Fruit fly (Drosophila melanogaster) whole organism, wandering third instar larva: ENCODE measurements around the gene RpS13.
A peak's percentile ranks its signal among the peaks of the same experiment; 100 is the strongest.

Source experiments
- Abd-B ChIP-seq: fragments of >200 bp; optimal IDR thresholded peaks from 2 replicates; lab custom pipeline; 2017; ENCODE audit warnings: missing biosample characterization, missing genetic modification characterization
- CG32264 ChIP-seq: fragments of 200-800 bp; sonication (Bioruptor generic); optimal IDR thresholded peaks from 2 replicates; lab custom pipeline; 2016; ENCODE audit warnings: missing biosample characterization, missing genetic modification characterization
- CG9705 ChIP-seq: fragments of 200-800 bp; sonication (Bioruptor generic); optimal IDR thresholded peaks from 2 replicates; lab custom pipeline; 2018; ENCODE audit warnings: missing biosample characterization, mild to moderate bottlenecking, missing genetic modification characterization
- CrebA ChIP-seq: fragments of 200-800 bp; sonication (Bioruptor generic); optimal IDR thresholded peaks from 2 replicates; lab custom pipeline; 2016; ENCODE audit warnings: missing biosample characterization, mild to moderate bottlenecking, missing genetic modification characterization, borderline replicate concordance
- Dfd ChIP-seq: fragments of >200 bp; optimal IDR thresholded peaks from 2 replicates; lab custom pipeline; 2017; ENCODE audit warnings: missing biosample characterization, missing genetic modification characterization
- Dif ChIP-seq: fragments of 200-275, 200-300 bp; sonication (Bioruptor generic); optimal IDR thresholded peaks from 2 replicates; lab custom pipeline; 2018; ENCODE audit warnings: missing biosample characterization, missing genetic modification characterization; ENCODE audit not compliant: partially characterized antibody
- GATAd ChIP-seq: sonication (Bioruptor generic); optimal IDR thresholded peaks from 2 replicates; lab custom pipeline; 2016; ENCODE audit warnings: missing biosample characterization, missing genetic modification characterization
- HLH106 ChIP-seq: fragments of 200-800 bp; optimal IDR thresholded peaks from 3 replicates; lab custom pipeline; 2019; ENCODE audit warnings: missing biosample characterization, mild to moderate bottlenecking, missing genetic modification characterization, moderate library complexity
- Hnf4 ChIP-seq: fragments of 200-800 bp; sonication (Bioruptor generic); optimal IDR thresholded peaks from 2 replicates; lab custom pipeline; 2016; ENCODE audit warnings: missing biosample characterization, mild to moderate bottlenecking, missing genetic modification characterization
- Hr78 ChIP-seq: fragments of >200 bp; optimal IDR thresholded peaks from 2 replicates; lab custom pipeline; 2017; ENCODE audit warnings: missing biosample characterization, missing genetic modification characterization
- Hr83 ChIP-seq: fragments of 200-300 bp; sonication (Bioruptor generic); optimal IDR thresholded peaks from 2 replicates; lab custom pipeline; 2016; ENCODE audit warnings: missing biosample characterization, mild to moderate bottlenecking, missing genetic modification characterization, moderate library complexity; ENCODE audit not compliant: poor library complexity, severe bottlenecking
- Jra ChIP-seq: sonication (Bioruptor generic); optimal IDR thresholded peaks from 2 replicates; lab custom pipeline; 2016; ENCODE audit warnings: missing biosample characterization, missing genetic modification characterization
- Mio ChIP-seq: sonication (Bioruptor generic); optimal IDR thresholded peaks from 2 replicates; lab custom pipeline; 2016; ENCODE audit warnings: missing biosample characterization, missing genetic modification characterization
- Myc ChIP-seq: fragments of >200 bp; optimal IDR thresholded peaks from 2 replicates; lab custom pipeline; 2017
- N ChIP-seq: fragments of >200 bp; optimal IDR thresholded peaks from 2 replicates; lab custom pipeline; 2018; ENCODE audit warnings: missing biosample characterization, missing external identifiers, missing genetic modification characterization
- OdsH ChIP-seq: fragments of 200-800 bp; sonication (Bioruptor generic); optimal IDR thresholded peaks from 2 replicates; lab custom pipeline; 2016; ENCODE audit warnings: missing biosample characterization, mild to moderate bottlenecking, missing genetic modification characterization
- Rel ChIP-seq, 2 experiments: fragments of 200-800 bp; sonication (Bioruptor generic) in 1 of 2; optimal IDR thresholded peaks; 2 replicates in 1 of 2; 3 replicates in 1 of 2; lab custom pipeline; 2016 to 2019; ENCODE audit warnings: mild to moderate bottlenecking in 2 of 2, missing biosample characterization in 2 of 2, missing genetic modification characterization in 2 of 2, moderate library complexity in 1 of 2
- Sp1 ChIP-seq: fragments of 200-800 bp; sonication (Bioruptor generic); optimal IDR thresholded peaks from 3 replicates; lab custom pipeline; 2019; ENCODE audit warnings: missing biosample characterization, mild to moderate bottlenecking, missing genetic modification characterization, moderate library complexity
- Vsx2 ChIP-seq: fragments of 200-300, 225-300 bp; sonication (Bioruptor generic); optimal IDR thresholded peaks from 2 replicates; lab custom pipeline; 2018; ENCODE audit warnings: missing biosample characterization, missing genetic modification characterization; ENCODE audit not compliant: partially characterized antibody
- br ChIP-seq: fragments of 200-800 bp; sonication (Bioruptor generic); optimal IDR thresholded peaks from 2 replicates; lab custom pipeline; 2016; ENCODE audit warnings: missing biosample characterization, missing genetic modification characterization
- brk ChIP-seq: fragments of 200-800 bp; sonication (Bioruptor generic); optimal IDR thresholded peaks from 2 replicates; lab custom pipeline; 2016; ENCODE audit warnings: missing biosample characterization, mild to moderate bottlenecking, missing genetic modification characterization
- dl ChIP-seq, 2 experiments: fragments of 175-275, 200-275 bp in 1 of 2; fragments of 200-275 bp in 1 of 2; sonication (Bioruptor generic); optimal IDR thresholded peaks; lab custom pipeline; 2018; ENCODE audit warnings: mild to moderate bottlenecking in 2 of 2, missing biosample characterization in 2 of 2, missing genetic modification characterization in 2 of 2, moderate library complexity in 2 of 2; ENCODE audit not compliant: partially characterized antibody in 2 of 2, insufficient read depth in 1 of 2
- dmrt93B ChIP-seq: fragments of 200-800 bp; sonication (Bioruptor generic); optimal IDR thresholded peaks from 2 replicates; lab custom pipeline; 2018; ENCODE audit warnings: missing biosample characterization, mild to moderate bottlenecking, missing genetic modification characterization
- dsf ChIP-seq: sonication (Bioruptor generic); optimal IDR thresholded peaks from 2 replicates; lab custom pipeline; 2016; ENCODE audit warnings: missing biosample characterization, missing genetic modification characterization, borderline replicate concordance
- ey ChIP-seq: fragments of 200-800 bp; sonication (Bioruptor generic); optimal IDR thresholded peaks from 2 replicates; lab custom pipeline; 2016; ENCODE audit warnings: missing biosample characterization, missing genetic modification characterization
- foxo ChIP-seq, 2 experiments: fragments of 200-800 bp; sonication (Bioruptor generic); optimal IDR thresholded peaks; 2 replicates in 1 of 2; 3 replicates in 1 of 2; lab custom pipeline; 2016 to 2017; ENCODE audit warnings: missing biosample characterization in 2 of 2, missing genetic modification characterization in 2 of 2
- fru ChIP-seq: fragments of 200-800 bp; sonication (Bioruptor generic); optimal IDR thresholded peaks from 3 replicates; lab custom pipeline; 2016; ENCODE audit warnings: missing biosample characterization, mild to moderate bottlenecking, missing genetic modification characterization
- h ChIP-seq: fragments of 200-800 bp; sonication (Bioruptor generic); optimal IDR thresholded peaks from 3 replicates; lab custom pipeline; 2016; ENCODE audit warnings: missing biosample characterization, mild to moderate bottlenecking, missing genetic modification characterization
- jim ChIP-seq: fragments of 175-275, 200-325 bp; sonication (Bioruptor generic); optimal IDR thresholded peaks from 2 replicates; lab custom pipeline; 2016; ENCODE audit warnings: missing biosample characterization, mild to moderate bottlenecking, missing genetic modification characterization
- lola ChIP-seq: fragments of >200 bp; optimal IDR thresholded peaks from 2 replicates; lab custom pipeline; 2017; ENCODE audit warnings: missing biosample characterization, missing genetic modification characterization
- pan ChIP-seq: fragments of >200 bp; optimal IDR thresholded peaks from 2 replicates; lab custom pipeline; 2017
- psq ChIP-seq: fragments of 200-800 bp; sonication (Bioruptor generic); optimal IDR thresholded peaks from 3 replicates; lab custom pipeline; 2017; ENCODE audit warnings: missing biosample characterization, mild to moderate bottlenecking, missing genetic modification characterization, moderate library complexity
- rgr ChIP-seq: fragments of 200-800 bp; sonication (Bioruptor generic); optimal IDR thresholded peaks from 3 replicates; lab custom pipeline; 2016; ENCODE audit warnings: missing biosample characterization, mild to moderate bottlenecking, missing genetic modification characterization
- sage ChIP-seq: fragments of 200-800 bp; sonication (Bioruptor generic); optimal IDR thresholded peaks from 2 replicates; lab custom pipeline; 2016; ENCODE audit warnings: missing biosample characterization, mild to moderate bottlenecking, missing genetic modification characterization
- sv ChIP-seq: fragments of 200-800 bp; sonication (Bioruptor generic); optimal IDR thresholded peaks from 3 replicates; lab custom pipeline; 2016; ENCODE audit warnings: missing biosample characterization, missing genetic modification characterization
- tai ChIP-seq: sonication (Bioruptor generic); optimal IDR thresholded peaks from 2 replicates; lab custom pipeline; 2016; ENCODE audit warnings: missing biosample characterization, missing genetic modification characterization
- usp ChIP-seq: fragments of >200 bp; optimal IDR thresholded peaks from 2 replicates; lab custom pipeline; 2017; ENCODE audit warnings: missing biosample characterization, missing genetic modification characterization
- woc ChIP-seq: sonication (Bioruptor generic); optimal IDR thresholded peaks from 2 replicates; lab custom pipeline; 2016; ENCODE audit warnings: missing biosample characterization, mild to moderate bottlenecking, missing genetic modification characterization

RpS13 gene

dm6 chr2L:8382646-8383045 lies 18.2 kb upstream of the RpS13 start, which contains the start of the genes CG13392 and Rcd4 (continued):
- TF ChIP-seq Rel (GFP tag; optimal IDR thresholded peaks at IDR 0.05; lab: Kevin White, UChicago) (no peak), Rel (tag; optimal IDR thresholded peaks at IDR 0.05; lab: Kevin White, UChicago) (peak; percentile 76), Hnf4 (GFP tag; lab: Kevin White, UChicago) (peak; percentile 92), dl (GFP tag; optimal IDR thresholded peaks at IDR 0.05; lab: Kevin White, UChicago; ENCODE audit: insufficient read depth in 1 of 2, partially characterized antibody in 2 of 2) (no peak), CG32264 (GFP tag; lab: Kevin White, UChicago) (peak; percentile 49), Dif (GFP tag; lab: Kevin White, UChicago) (no peak)

DNA sequence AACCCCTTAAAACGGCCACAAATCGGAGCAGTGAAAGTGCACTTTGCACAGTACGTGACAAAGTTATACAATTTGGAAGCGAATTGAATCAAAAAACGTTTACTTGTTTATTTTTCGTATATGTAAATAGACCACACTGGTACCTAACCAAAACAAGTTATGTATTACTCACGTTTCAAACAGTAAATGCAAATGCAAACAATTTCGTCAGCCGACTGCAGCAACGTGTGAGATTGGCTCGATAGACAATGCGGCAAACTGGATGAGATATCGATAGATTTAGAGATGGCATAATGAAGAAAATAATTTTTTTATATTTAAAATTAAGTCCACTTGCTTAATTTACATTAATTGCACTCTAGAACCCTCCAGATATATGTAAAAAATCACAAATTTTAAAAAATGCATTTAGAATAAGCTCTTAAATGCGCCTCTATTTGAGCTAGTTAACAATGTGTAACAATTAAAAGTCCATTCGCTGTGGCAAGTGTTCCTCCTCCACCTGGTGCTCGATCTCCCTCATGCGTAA lies 17.1 kb upstream of the RpS13 start, which contains the start of gene AlaRS:
Gene AlaRS (minus strand): TSS at position 257 of the 529 bp plus-strand sequence.
- TF ChIP-seq fru (GFP tag; lab: Kevin White, UChicago), result peak; percentile 63
- TF ChIP-seq CrebA, result no peak
- no peak for TF ChIP-seq Myc (lab: Kevin White, UChicago)
- TF ChIP-seq Abd-B (GFP tag; lab: Kevin White, UChicago), result no peak
- TF ChIP-seq Mio, result no peak
- TF ChIP-seq pan (lab: Kevin White, UChicago), result no peak
- TF ChIP-seq Hnf4 (GFP tag; lab: Kevin White, UChicago), result peak; percentile 76
- TF ChIP-seq sv (GFP tag; lab: Kevin White, UChicago), result peak; percentile 30
- peak; percentile 65 for TF ChIP-seq brk (GFP tag; lab: Kevin White, UChicago)
- no peak for TF ChIP-seq GATAd
- TF ChIP-seq Hr78 (GFP tag; lab: Kevin White, UChicago), result no peak
- TF ChIP-seq woc, result peak; percentile 57
- no peak for TF ChIP-seq usp
- TF ChIP-seq br (GFP tag; lab: Kevin White, UChicago), result peak; percentile 42
- peak; percentile 52 for TF ChIP-seq psq (GFP tag; lab: Kevin White, UChicago)
- no peak for TF ChIP-seq N (GFP tag; lab: Kevin White, UChicago)
- TF ChIP-seq CG32264 (GFP tag; lab: Kevin White, UChicago), result no peak
- TF ChIP-seq dsf, result peak; percentile 15
- TF ChIP-seq CG9705 (GFP tag; lab: Kevin White, UChicago), result peak; percentile 40
- TF ChIP-seq Dfd (GFP tag; lab: Kevin White, UChicago), result no peak
- no peak for TF ChIP-seq lola (GFP tag; lab: Kevin White, UChicago)
- TF ChIP-seq h (GFP tag; lab: Kevin White, UChicago), result peak; percentile 76
- no peak for TF ChIP-seq Vsx2 (GFP tag; lab: Kevin White, UChicago)
- peak; percentile 69 for TF ChIP-seq rgr (GFP tag; lab: Kevin White, UChicago)
- TF ChIP-seq sage (GFP tag; lab: Kevin White, UChicago), result peak; percentile 70
- TF ChIP-seq foxo (GFP tag; optimal IDR thresholded peaks at IDR 0.05; lab: Kevin White, UChicago), result peak in 1 of 2 experiments; percentile 66
- peak; percentile 53 for TF ChIP-seq HLH106
- TF ChIP-seq Dif (GFP tag; lab: Kevin White, UChicago), result no peak
- no peak for TF ChIP-seq dl (GFP tag; optimal IDR thresholded peaks at IDR 0.05; lab: Kevin White, UChicago; ENCODE audit: insufficient read depth in 1 of 2, partially characterized antibody in 2 of 2)
- no peak for TF ChIP-seq jim (GFP tag; lab: Kevin White, UChicago)
- peak; percentile 56 for TF ChIP-seq Sp1 (GFP tag; lab: Kevin White, UChicago)
- no peak for TF ChIP-seq Rel (GFP tag; optimal IDR thresholded peaks at IDR 0.05; lab: Kevin White, UChicago)
- peak; percentile 24 for TF ChIP-seq Rel (tag; optimal IDR thresholded peaks at IDR 0.05; lab: Kevin White, UChicago)
- peak; percentile 42 for TF ChIP-seq ey (GFP tag; lab: Kevin White, UChicago)
- TF ChIP-seq Jra (GFP tag; lab: Kevin White, UChicago), result peak; percentile 31
- TF ChIP-seq dmrt93B, result no peak
- TF ChIP-seq tai, result no peak
- peak; percentile 57 for TF ChIP-seq OdsH (GFP tag; lab: Kevin White, UChicago)
- no peak for TF ChIP-seq Hr83
- TF ChIP-seq, all 38 proteins: peak for 19
